Fruit fly (Drosophila melanogaster): ENCODE results near the gene TotB.

DNA sequence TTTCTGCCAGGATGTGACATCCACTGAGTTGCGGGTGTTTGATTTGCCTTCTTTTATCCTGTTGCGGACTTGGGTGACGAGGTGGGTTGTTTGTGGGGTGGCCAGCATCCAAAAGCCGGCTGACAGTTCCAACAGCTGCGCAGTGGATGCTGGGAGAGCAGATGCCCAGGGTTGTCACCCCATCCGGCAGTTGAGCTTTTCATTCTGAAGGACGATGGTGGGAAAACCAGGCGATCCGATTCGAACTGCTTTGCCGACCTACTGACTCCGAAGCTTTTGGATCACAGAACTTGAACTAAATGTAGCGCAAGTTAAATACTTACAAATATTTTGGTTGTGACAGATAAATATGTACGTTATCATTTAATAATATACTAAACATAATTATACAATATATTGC lies 7.5 kb upstream of the TotB start, which contains the start of gene KaiR1D:
- TF ChIP-seq CG9705 (GFP tag; optimal IDR thresholded peaks at IDR 0.05) (no peak), dmrt93B (GFP tag; optimal IDR thresholded peaks at IDR 0.05) (no peak), GATAd (GFP tag; optimal IDR thresholded peaks at IDR 0.05) (no peak), Abd-B (GFP tag; optimal IDR thresholded peaks at IDR 0.05) (no peak), Dfd (GFP tag; optimal IDR thresholded peaks at IDR 0.05) (no peak), rgr (GFP tag; optimal IDR thresholded peaks at IDR 0.05) (no peak), N (GFP tag; optimal IDR thresholded peaks at IDR 0.05) (no peak), OdsH (GFP tag; optimal IDR thresholded peaks at IDR 0.05) (no peak), Vsx2 (GFP tag; optimal IDR thresholded peaks at IDR 0.05; ENCODE audit: partially characterized antibody) (no peak), woc (GFP tag; optimal IDR thresholded peaks at IDR 0.05) (no peak), h (GFP tag; optimal IDR thresholded peaks at IDR 0.05) (no peak)
